Fruit fly (Drosophila melanogaster): Measurements from ENCODE around the gene CG34447.

Gene CG34447

DNA sequence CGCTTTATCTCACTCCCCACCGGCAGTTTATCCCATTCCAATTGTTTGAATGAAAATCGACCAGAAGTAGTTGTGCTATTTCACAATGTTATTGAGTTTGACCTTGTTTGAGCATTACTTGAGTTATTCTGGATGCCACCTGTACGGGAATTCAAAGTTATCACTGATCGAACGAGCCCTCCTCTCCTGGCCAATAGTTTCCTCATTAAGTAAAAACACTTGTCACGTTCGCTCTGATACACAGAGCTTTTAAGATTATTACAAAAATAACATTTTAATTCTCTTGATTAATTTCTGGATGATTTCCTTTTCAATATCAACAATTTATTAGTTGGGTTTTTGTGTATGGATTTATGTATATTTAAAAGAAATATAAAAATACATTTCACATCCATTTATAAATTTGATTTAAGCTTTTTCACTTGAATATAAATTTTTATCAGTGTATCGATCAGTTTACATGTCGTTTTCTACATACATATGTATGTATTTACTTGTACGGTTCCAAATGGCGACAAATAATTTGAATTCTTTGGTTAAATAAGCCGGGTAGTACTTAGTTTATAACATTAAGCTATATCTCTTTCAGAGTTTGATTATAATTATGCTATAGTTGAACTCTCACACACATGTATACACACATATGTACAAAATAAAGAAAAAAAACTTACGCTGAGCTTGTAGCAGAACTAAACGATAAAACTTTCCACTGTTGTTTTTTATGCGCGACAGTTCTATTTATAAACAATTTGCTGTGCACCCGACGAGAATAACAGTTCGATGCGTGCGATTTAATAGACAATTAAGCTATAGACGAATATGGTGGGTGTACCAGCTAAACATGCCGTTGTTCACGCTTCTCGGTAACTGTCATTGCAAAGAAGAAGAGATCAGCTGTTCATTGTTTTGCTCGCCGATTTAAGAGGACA, 45.7 kb downstream of the CG34447 start, which contains the start of the genes CG3609 and CG15390 (continued):
- TF ChIP-seq MTF-1 (GFP tag; optimal IDR thresholded peaks at IDR 0.05; ENCODE audit: borderline replicate concordance), result peak; percentile 69
- TF ChIP-seq nerfin-1 (tag; optimal IDR thresholded peaks at IDR 0.05), result peak; percentile 6
- TF ChIP-seq kay (GFP tag; optimal IDR thresholded peaks at IDR 0.05), result peak; percentile 80
- peak; percentile 88 to 92 for TF ChIP-seq dpn (GFP tag; optimal IDR thresholded peaks at IDR 0.05)
- no peak for TF ChIP-seq Neu2 (GFP tag; optimal IDR thresholded peaks at IDR 0.05; ENCODE audit: borderline replicate concordance)
- TF ChIP-seq D19A (tag; optimal IDR thresholded peaks at IDR 0.05), result peak; percentile 53
- peak; percentile 40; the same call in 1 of the 2 replicates for TF ChIP-seq bbx (GFP tag; IDR thresholded peaks at IDR 0.05; ENCODE audit: partially characterized antibody)
- peak; percentile 38 for TF ChIP-seq CG18476 (GFP tag; optimal IDR thresholded peaks at IDR 0.05)
- TF ChIP-seq bigmax (GFP tag; optimal IDR thresholded peaks at IDR 0.05), result no peak
- TF ChIP-seq Ets97D (GFP tag; optimal IDR thresholded peaks at IDR 0.05), result peak; percentile 83
- TF ChIP-seq ems (GFP tag; optimal IDR thresholded peaks at IDR 0.05), result peak; percentile 91
- TF ChIP-seq run (tag; optimal IDR thresholded peaks at IDR 0.05), result peak; percentile 16
- TF ChIP-seq zfh2 (GFP tag; optimal IDR thresholded peaks at IDR 0.05), result peak; percentile 94
- peak; percentile 88 for TF ChIP-seq NC2β (GFP tag; optimal IDR thresholded peaks at IDR 0.05)
- TF ChIP-seq fru (optimal IDR thresholded peaks at IDR 0.05), result no peak
- no peak for TF ChIP-seq pros (GFP tag; optimal IDR thresholded peaks at IDR 0.05)
- peak; percentile 85 for TF ChIP-seq CG8944 (GFP tag; optimal IDR thresholded peaks at IDR 0.05)
- peak; percentile 87 for TF ChIP-seq Dbx (GFP tag; IDR thresholded peaks at IDR 0.05)
- peak; percentile 91 for TF ChIP-seq exex (tag; optimal IDR thresholded peaks at IDR 0.05)
- TF ChIP-seq cg (GFP tag; optimal IDR thresholded peaks at IDR 0.05), result peak; percentile 52
- peak; percentile 97 for TF ChIP-seq CG9932 (GFP tag; IDR thresholded peaks at IDR 0.05)
- TF ChIP-seq CG14050 (GFP tag; IDR thresholded peaks at IDR 0.05), result peak; percentile 62
- no peak for TF ChIP-seq CG10565 (GFP tag; optimal IDR thresholded peaks at IDR 0.05)
- no peak for TF ChIP-seq vnd (GFP tag; IDR thresholded peaks at IDR 0.05; ENCODE audit: partially characterized antibody)
- no peak for TF ChIP-seq HLH4C (GFP tag; IDR thresholded peaks at IDR 0.05; ENCODE audit: partially characterized antibody)
- TF ChIP-seq pum (GFP tag; optimal IDR thresholded peaks at IDR 0.05), result peak; percentile 73
- peak; percentile 40 for TF ChIP-seq BEAF-32 (GFP tag; optimal IDR thresholded peaks at IDR 0.05)
- TF ChIP-seq vfl (GFP tag; optimal IDR thresholded peaks at IDR 0.05), result peak; percentile 91
- no peak for TF ChIP-seq Vsx1 (GFP tag; optimal IDR thresholded peaks at IDR 0.05)
- peak; percentile 51; the same call in 1 of the 3 replicates for TF ChIP-seq CG34224 (GFP tag; IDR thresholded peaks at IDR 0.05; ENCODE audit: partially characterized antibody)
- TF ChIP-seq Xrp1 (GFP tag; IDR thresholded peaks at IDR 0.05), result peak; percentile 82
- TF ChIP-seq bowl (GFP tag; IDR thresholded peaks at IDR 0.05), result peak; percentile 29; the same call in 1 of the 2 replicates
- no peak for TF ChIP-seq dan (GFP tag; IDR thresholded peaks at IDR 0.05)
- TF ChIP-seq caup (GFP tag; optimal IDR thresholded peaks at IDR 0.05; ENCODE audit: severe bottlenecking), result peak; percentile 83
- TF ChIP-seq al (GFP tag; IDR thresholded peaks at IDR 0.05), result peak; percentile 82
- TF ChIP-seq gce (GFP tag; IDR thresholded peaks at IDR 0.05), result peak; percentile 44; the same call in 1 of the 3 replicates
- TF ChIP-seq mld (GFP tag; IDR thresholded peaks at IDR 0.05; ENCODE audit: partially characterized antibody), result no peak
- TF ChIP-seq Hand (GFP tag; optimal IDR thresholded peaks at IDR 0.05), result peak; percentile 67
- TF ChIP-seq aop (GFP tag; IDR thresholded peaks at IDR 0.05), result peak; percentile 86
- peak; percentile 75 for TF ChIP-seq CG12659 (GFP tag; optimal IDR thresholded peaks at IDR 0.05)
- peak; percentile 87 for TF ChIP-seq CG9609 (GFP tag; optimal IDR thresholded peaks at IDR 0.05)
- TF ChIP-seq CG1647 (GFP tag; optimal IDR thresholded peaks at IDR 0.05), result peak; percentile 85
- peak; percentile 47 for TF ChIP-seq Taf1 (GFP tag; IDR thresholded peaks at IDR 0.05)
- no peak for TF ChIP-seq CG4328 (GFP tag; optimal IDR thresholded peaks at IDR 0.05)
- peak; percentile 85 to 99 for TF ChIP-seq crp (GFP tag; optimal IDR thresholded peaks at IDR 0.05)
- TF ChIP-seq CG11504 (tag; optimal IDR thresholded peaks at IDR 0.05), result peak; percentile 69
- TF ChIP-seq Lhr (GFP tag; optimal IDR thresholded peaks at IDR 0.05), result no peak

Data from whole organism, embryonic.